Fruit fly (Drosophila melanogaster): Measurements from ENCODE around the gene Top1.

dm6 chrX:15303176-15304115 is 15.8 kb upstream of the Top1 start:
- no peak for TF ChIP-seq CG8478 (optimal IDR thresholded peaks at IDR 0.05)
- TF ChIP-seq CTCF (optimal IDR thresholded peaks at IDR 0.05), result no peak

Data from S2 (cell line).